Worm (Caenorhabditis elegans): Measurements from ENCODE around the gene mrpl-55.

The mrpl-55 gene

DNA sequence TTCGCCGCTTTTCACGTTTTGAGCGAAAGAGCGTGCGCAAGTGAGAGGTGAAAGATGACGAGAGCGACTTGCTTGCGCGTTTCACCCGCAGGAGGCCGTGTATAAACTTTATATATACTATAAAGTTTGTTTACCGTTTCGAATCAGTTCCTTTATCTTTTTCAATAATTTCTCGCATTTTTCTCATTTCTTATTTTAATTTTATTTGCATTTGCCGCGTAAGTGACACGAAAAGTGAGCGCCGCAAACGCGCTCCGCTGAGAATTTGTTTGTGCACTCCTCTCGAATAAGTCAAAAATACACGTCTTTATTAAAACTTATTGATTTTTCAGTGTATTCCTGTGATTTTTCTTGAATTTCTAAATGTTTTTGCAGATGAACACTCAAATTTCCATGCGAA is at the start of gene mrpl-55:
TSS of gene mrpl-55 (plus strand) at position 364 of the 400 bp plus-strand sequence.
- TF ChIP-seq egl-5 (tag; optimal IDR thresholded peaks at IDR 0.05) = peak; percentile 37
- no peak for TF ChIP-seq elt-3 (tag; optimal IDR thresholded peaks at IDR 0.05)
- peak; percentile 69 for TF ChIP-seq lsy-12 (tag; optimal IDR thresholded peaks at IDR 0.05)
- TF ChIP-seq fkh-10 (GFP tag; optimal IDR thresholded peaks at IDR 0.05) = peak; percentile 38
- TF ChIP-seq R02D3.7 (tag; optimal IDR thresholded peaks at IDR 0.05) = peak; percentile 84
- peak; percentile 85 for TF ChIP-seq nfya-1 (tag; optimal IDR thresholded peaks at IDR 0.05; ENCODE audit: insufficient read depth)
- TF ChIP-seq nhr-23 (tag; optimal IDR thresholded peaks at IDR 0.05) = peak; percentile 91
- TF ChIP-seq mdl-1 (tag; optimal IDR thresholded peaks at IDR 0.05) = no peak
- TF ChIP-seq mml-1 (tag; optimal IDR thresholded peaks at IDR 0.05) = no peak
- TF ChIP-seq hmg-11 (tag; optimal IDR thresholded peaks at IDR 0.05) = no peak
- no peak for TF ChIP-seq sea-2 (GFP tag; optimal IDR thresholded peaks at IDR 0.05)
- peak; percentile 60 for TF ChIP-seq nhr-77 (tag; optimal IDR thresholded peaks at IDR 0.05)
- TF ChIP-seq ceh-28 (tag; optimal IDR thresholded peaks at IDR 0.05) = peak; percentile 83
- no peak for TF ChIP-seq fkh-2 (tag; optimal IDR thresholded peaks at IDR 0.05)
- TF ChIP-seq nhr-12 (tag; optimal IDR thresholded peaks at IDR 0.05) = no peak
- TF ChIP-seq fos-1 (tag; optimal IDR thresholded peaks at IDR 0.05) = no peak
- TF ChIP-seq lin-39 (tag; optimal IDR thresholded peaks at IDR 0.05) = peak; percentile 58
- TF ChIP-seq ZK546.5 (tag; optimal IDR thresholded peaks at IDR 0.05) = no peak
- no peak for TF ChIP-seq ceh-16 (tag; optimal IDR thresholded peaks at IDR 0.05)
- TF ChIP-seq pqm-1 (tag; optimal IDR thresholded peaks at IDR 0.05) = peak; percentile 48
- no peak for TF ChIP-seq ceh-9 (tag; optimal IDR thresholded peaks at IDR 0.05)
- TF ChIP-seq skn-1 (tag; optimal IDR thresholded peaks at IDR 0.05) = no peak
- peak; percentile 13 for TF ChIP-seq unc-62 (GFP tag; optimal IDR thresholded peaks at IDR 0.05)
- no peak for TF ChIP-seq nhr-67 (tag; optimal IDR thresholded peaks at IDR 0.05)
- TF ChIP-seq jun-1 (tag; optimal IDR thresholded peaks at IDR 0.05) = peak; percentile 39
- no peak for TF ChIP-seq nhr-237 (tag; optimal IDR thresholded peaks at IDR 0.05)
- TF ChIP-seq aly-2 (tag; optimal IDR thresholded peaks at IDR 0.05) = no peak
- TF ChIP-seq pha-4 (tag; optimal IDR thresholded peaks at IDR 0.05) = peak; percentile 97
- TF ChIP-seq nhr-28 (tag; optimal IDR thresholded peaks at IDR 0.05) = peak; percentile 10
- TF ChIP-seq ztf-4 (tag; optimal IDR thresholded peaks at IDR 0.05) = no peak
- no peak for TF ChIP-seq nhr-76 (tag; optimal IDR thresholded peaks at IDR 0.05)
- peak; percentile 53 for TF ChIP-seq snpc-4 (tag; optimal IDR thresholded peaks at IDR 0.05)
- TF ChIP-seq elt-1 (tag; optimal IDR thresholded peaks at IDR 0.05) = no peak
- TF ChIP-seq eor-1 (tag; optimal IDR thresholded peaks at IDR 0.05) = no peak
- TF ChIP-seq ama-1 (optimal IDR thresholded peaks at IDR 0.05) = no peak
- peak; percentile 50 for TF ChIP-seq tbx-2 (tag; optimal IDR thresholded peaks at IDR 0.05)
- peak; percentile 37 for TF ChIP-seq nhr-25 (tag; optimal IDR thresholded peaks at IDR 0.05)
- TF ChIP-seq unc-39 (tag; optimal IDR thresholded peaks at IDR 0.05) = no peak
- TF ChIP-seq elt-2 (tag; optimal IDR thresholded peaks at IDR 0.05) = peak; percentile 45
- TF ChIP-seq zag-1 (tag; optimal IDR thresholded peaks at IDR 0.05) = no peak
- TF ChIP-seq daf-12 (tag; optimal IDR thresholded peaks at IDR 0.05) = no peak
- no peak for TF ChIP-seq egl-27 (tag; optimal IDR thresholded peaks at IDR 0.05)
- TF ChIP-seq nhr-11 (tag; optimal IDR thresholded peaks at IDR 0.05) = no peak
- peak; percentile 52 for TF ChIP-seq ceh-82 (tag; optimal IDR thresholded peaks at IDR 0.05)
- TF ChIP-seq ztf-11 (tag; optimal IDR thresholded peaks at IDR 0.05) = no peak
- TF ChIP-seq lin-15B (tag; optimal IDR thresholded peaks at IDR 0.05) = peak; percentile 93
- peak; percentile 79 for TF ChIP-seq nhr-43 (tag; optimal IDR thresholded peaks at IDR 0.05; ENCODE audit: poor library complexity, severe bottlenecking)

DNA sequence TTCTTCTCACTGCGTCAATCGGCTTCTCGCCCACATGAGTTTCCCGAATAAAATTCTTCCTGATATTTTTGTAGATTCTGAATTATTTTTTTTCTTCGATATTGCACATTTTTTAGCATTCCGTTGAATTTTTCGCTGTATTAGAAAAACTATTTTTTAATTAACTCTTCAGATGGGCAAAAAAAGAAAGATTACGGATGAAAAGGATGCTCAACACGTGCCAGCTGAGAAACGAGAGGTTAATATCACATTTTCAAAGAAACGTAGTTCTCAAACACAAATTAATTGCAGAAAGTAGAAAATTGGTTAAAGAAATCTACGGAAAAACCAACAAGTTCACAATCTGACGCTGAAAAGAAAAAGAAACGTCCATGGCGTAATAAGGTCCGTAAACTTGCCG is 47.4 kb upstream of the mrpl-55 start, which contains the start of gene rrp-8:
TSS of gene rrp-8 (plus strand) at position 173 of the 400 bp plus-strand sequence.
- no peak for TF ChIP-seq eor-1 (tag; optimal IDR thresholded peaks at IDR 0.05)
- TF ChIP-seq hmg-11 (tag; optimal IDR thresholded peaks at IDR 0.05) = no peak
- TF ChIP-seq nhr-11 (tag; optimal IDR thresholded peaks at IDR 0.05) = no peak
- no peak for TF ChIP-seq lsy-12 (tag; optimal IDR thresholded peaks at IDR 0.05)
- no peak for TF ChIP-seq lin-39 (tag; optimal IDR thresholded peaks at IDR 0.05)

Data from whole organism, L3 larva.